Fruit fly (Drosophila melanogaster) whole organism, embryonic: ENCODE measurements around the gene Ide.

Source experiments
- B-H1 ChIP-seq: fragments of 200-800 bp; sonication (Bioruptor generic); IDR thresholded peaks from 3 replicates; pipeline ENCODE4 v1.3.6; 2022; ENCODE audit warnings: missing biosample characterization, missing genetic modification characterization
- C15 ChIP-seq: fragments of 200-800 bp; sonication (Bioruptor generic); IDR thresholded peaks from 3 replicates; pipeline ENCODE4 v1.3.6; 2022; ENCODE audit warnings: missing biosample characterization, missing genetic modification characterization
- CG12104 ChIP-seq: fragments of 200-800 bp; sonication (Bioruptor generic); optimal IDR thresholded peaks from 3 replicates; lab custom pipeline; 2016; ENCODE audit warnings: missing biosample characterization, missing genetic modification characterization
- CG12299 ChIP-seq: fragments of 200-800 bp; sonication (Bioruptor generic); optimal IDR thresholded peaks from 2 replicates; lab custom pipeline; 2018; ENCODE audit warnings: missing biosample characterization, mild to moderate bottlenecking, missing genetic modification characterization
- CG1233 ChIP-seq: fragments of 200-800 bp; sonication (Bioruptor generic); optimal IDR thresholded peaks from 4 replicates; lab custom pipeline; 2018; ENCODE audit warnings: missing biosample characterization, mild to moderate bottlenecking, missing genetic modification characterization
- CG12659 ChIP-seq: fragments of 200-800 bp; sonication (Bioruptor generic); optimal IDR thresholded peaks from 3 replicates; lab custom pipeline; 2017; ENCODE audit warnings: mild to moderate bottlenecking, missing biosample characterization, missing genetic modification reagents, missing genetic modification characterization
- CG12769 ChIP-seq: fragments of 200-800 bp; sonication (Bioruptor generic); optimal IDR thresholded peaks from 2 replicates; lab custom pipeline; 2019; ENCODE audit warnings: missing biosample characterization, mild to moderate bottlenecking, missing genetic modification characterization, moderate library complexity
- CG13287 ChIP-seq: fragments of 200-800 bp; sonication (Bioruptor generic); IDR thresholded peaks from 2 replicates; pipeline ENCODE4 v1.3.6; 2022; ENCODE audit warnings: missing biosample characterization, missing genetic modification characterization; ENCODE audit not compliant: partially characterized antibody
- CG13775 ChIP-seq: fragments of 200-800 bp; sonication (Bioruptor generic); optimal IDR thresholded peaks from 3 replicates; lab custom pipeline; 2017; ENCODE audit warnings: missing biosample characterization, mild to moderate bottlenecking, missing genetic modification characterization
- CG13894 ChIP-seq: fragments of 200-800 bp; sonication (Bioruptor generic); optimal IDR thresholded peaks from 3 replicates; lab custom pipeline; 2018; ENCODE audit warnings: missing biosample characterization, mild to moderate bottlenecking, missing genetic modification characterization, moderate library complexity
- CG15269 ChIP-seq: fragments of 200-800 bp; sonication (Bioruptor generic); optimal IDR thresholded peaks from 2 replicates; lab custom pipeline; 2018; ENCODE audit warnings: missing biosample characterization, mild to moderate bottlenecking, missing genetic modification characterization, moderate library complexity
- CG17612 ChIP-seq: fragments of 200-800 bp; sonication (Bioruptor generic); IDR thresholded peaks from 2 replicates; pipeline ENCODE4 v1.3.6; 2022; ENCODE audit warnings: missing biosample characterization, missing genetic modification characterization
- CG17912 ChIP-seq: fragments of 200-800 bp; sonication (Bioruptor generic); optimal IDR thresholded peaks from 2 replicates; lab custom pipeline; 2018; ENCODE audit warnings: missing biosample characterization, mild to moderate bottlenecking, missing genetic modification characterization
- CG1792 ChIP-seq: fragments of 200-800 bp; sonication (Bioruptor generic); optimal IDR thresholded peaks from 2 replicates; lab custom pipeline; 2016; ENCODE audit warnings: missing biosample characterization, missing genetic modification characterization
- CG18262 ChIP-seq: fragments of 200-800 bp; optimal IDR thresholded peaks from 3 replicates; lab custom pipeline; 2019; ENCODE audit warnings: missing biosample characterization, mild to moderate bottlenecking, missing genetic modification characterization, moderate library complexity
- CG2678 ChIP-seq: fragments of 200-800 bp; sonication (Bioruptor generic); optimal IDR thresholded peaks from 3 replicates; lab custom pipeline; 2019; ENCODE audit warnings: missing biosample characterization, mild to moderate bottlenecking, missing genetic modification characterization, moderate library complexity
- CG30403 ChIP-seq: fragments of 200-800 bp; sonication (Bioruptor generic); optimal IDR thresholded peaks from 3 replicates; lab custom pipeline; 2016; ENCODE audit warnings: missing biosample characterization, missing genetic modification characterization
- CG31224 ChIP-seq: fragments of 200-800 bp; sonication (Bioruptor generic); IDR thresholded peaks from 2 replicates; pipeline ENCODE4 v1.3.6; 2022; ENCODE audit warnings: missing biosample characterization, missing genetic modification characterization
- CG31365 ChIP-seq: fragments of 200-800 bp; sonication (Bioruptor generic); optimal IDR thresholded peaks from 2 replicates; lab custom pipeline; 2018; ENCODE audit warnings: missing biosample characterization, mild to moderate bottlenecking, missing genetic modification characterization
- CG32772 ChIP-seq: fragments of 200-800 bp; sonication (Bioruptor generic); IDR thresholded peaks from 2 replicates; pipeline ENCODE4 v1.3.6; 2022; ENCODE audit warnings: missing biosample characterization, missing genetic modification characterization
- CG34376 ChIP-seq: fragments of 200-800 bp; sonication (Bioruptor generic); optimal IDR thresholded peaks from 2 replicates; lab custom pipeline; 2018; ENCODE audit warnings: missing biosample characterization, mild to moderate bottlenecking, missing genetic modification characterization
- CG8281 ChIP-seq: fragments of 200-800 bp; sonication (Bioruptor generic); optimal IDR thresholded peaks from 2 replicates; lab custom pipeline; 2018; ENCODE audit warnings: missing biosample characterization, mild to moderate bottlenecking, missing genetic modification characterization, moderate library complexity
- CG8944 ChIP-seq: fragments of 200-800 bp; sonication (Bioruptor generic); optimal IDR thresholded peaks from 3 replicates; lab custom pipeline; 2016; ENCODE audit warnings: missing biosample characterization, missing genetic modification characterization
- Dbx ChIP-seq: fragments of 200-800 bp; sonication (Bioruptor generic); IDR thresholded peaks from 3 replicates; pipeline ENCODE4 v1.3.6; 2022; ENCODE audit warnings: missing biosample characterization, missing genetic modification characterization
- Dek ChIP-seq: fragments of 200-800 bp; sonication (Bioruptor generic); optimal IDR thresholded peaks from 3 replicates; lab custom pipeline; 2019; ENCODE audit warnings: missing biosample characterization, mild to moderate bottlenecking, missing genetic modification characterization, moderate library complexity
- Eip74EF ChIP-seq, 2 experiments: fragments of 200-800 bp in 1 of 2; fragments of >200 bp in 1 of 2; sonication (Bioruptor generic) in 1 of 2; optimal IDR thresholded peaks; 2 replicates each; lab custom pipeline; 2017 to 2019; ENCODE audit warnings: missing biosample characterization in 2 of 2, missing genetic modification characterization in 2 of 2, mild to moderate bottlenecking in 1 of 2, moderate library complexity in 1 of 2
- Fer1 ChIP-seq: fragments of 200-800 bp; sonication (Bioruptor generic); optimal IDR thresholded peaks from 2 replicates; lab custom pipeline; 2017; ENCODE audit warnings: missing biosample characterization, mild to moderate bottlenecking, missing genetic modification characterization
- Fer3 ChIP-seq: fragments of 200-800 bp; sonication (Bioruptor generic); optimal IDR thresholded peaks from 2 replicates; lab custom pipeline; 2018; ENCODE audit warnings: missing biosample characterization, mild to moderate bottlenecking, missing genetic modification characterization, moderate library complexity
- H15 ChIP-seq: fragments of 200-800 bp; sonication (Bioruptor generic); IDR thresholded peaks from 3 replicates; pipeline ENCODE4 v1.3.6; 2022; ENCODE audit warnings: missing biosample characterization, missing genetic modification characterization
- Hr51 ChIP-seq, 2 experiments: fragments of 200-800 bp; sonication (Bioruptor generic); optimal IDR thresholded peaks; 2 replicates in 1 of 2; 3 replicates in 1 of 2; lab custom pipeline; 2016 to 2018; ENCODE audit warnings: missing biosample characterization in 2 of 2, missing genetic modification characterization in 2 of 2, mild to moderate bottlenecking in 1 of 2, moderate library complexity in 1 of 2
- NC2β ChIP-seq: fragments of 200-800 bp; sonication (Bioruptor generic); optimal IDR thresholded peaks from 2 replicates; lab custom pipeline; 2016; ENCODE audit warnings: missing biosample characterization, missing genetic modification characterization
- NfI ChIP-seq: fragments of 200-800 bp; sonication (Bioruptor generic); optimal IDR thresholded peaks from 3 replicates; lab custom pipeline; 2018; ENCODE audit warnings: missing biosample characterization, mild to moderate bottlenecking, missing genetic modification characterization, moderate library complexity
- amos ChIP-seq: fragments of 200-800 bp; sonication (Bioruptor generic); IDR thresholded peaks from 2 replicates; pipeline ENCODE4 v1.3.6; 2022; ENCODE audit warnings: missing biosample characterization, missing genetic modification characterization; ENCODE audit not compliant: partially characterized antibody
- cad ChIP-seq: fragments of >200 bp; optimal IDR thresholded peaks from 2 replicates; lab custom pipeline; 2017; ENCODE audit warnings: missing biosample characterization, missing genetic modification characterization
- cwo ChIP-seq: fragments of 200-800 bp; sonication (Bioruptor generic); optimal IDR thresholded peaks from 3 replicates; lab custom pipeline; 2017; ENCODE audit warnings: missing biosample characterization, missing genetic modification characterization, mild to moderate bottlenecking, moderate library complexity, missing genetic modification reagents
- gem ChIP-seq: fragments of 200-800 bp; sonication (Bioruptor generic); optimal IDR thresholded peaks from 2 replicates; lab custom pipeline; 2019; ENCODE audit warnings: missing biosample characterization, mild to moderate bottlenecking, missing genetic modification characterization, moderate library complexity
- knrl ChIP-seq: fragments of 200-800 bp; sonication (Bioruptor generic); IDR thresholded peaks from 3 replicates; pipeline ENCODE4 v1.3.6; 2022; ENCODE audit warnings: missing biosample characterization, missing genetic modification characterization; ENCODE audit not compliant: partially characterized antibody
- lov ChIP-seq, 2 experiments: fragments of 200-800 bp in 1 of 2; fragments of >200 bp in 1 of 2; sonication (Bioruptor generic) in 1 of 2; IDR thresholded peaks in 1 of 2; optimal IDR thresholded peaks in 1 of 2; 2 replicates in 1 of 2; 3 replicates in 1 of 2; pipeline versions ENCODE4 v1.3.6 to Lab custom; 2017 to 2022; ENCODE audit warnings: missing biosample characterization in 1 of 2, missing genetic modification characterization in 1 of 2
- psq ChIP-seq: fragments of 200-800 bp; sonication (Bioruptor generic); optimal IDR thresholded peaks from 2 replicates; lab custom pipeline; 2017; ENCODE audit warnings: missing biosample characterization, missing genetic modification characterization
- run ChIP-seq: fragments of 200-800 bp; sonication (Bioruptor generic); optimal IDR thresholded peaks from 3 replicates; lab custom pipeline; 2018; ENCODE audit warnings: missing biosample characterization, mild to moderate bottlenecking, missing genetic modification characterization
- sd ChIP-seq: fragments of 200-800 bp; sonication (Bioruptor generic); optimal IDR thresholded peaks from 3 replicates; lab custom pipeline; 2018; ENCODE audit warnings: missing biosample characterization, mild to moderate bottlenecking, missing genetic modification characterization, moderate library complexity
- sens-2 ChIP-seq: fragments of 200-800 bp; sonication (Bioruptor generic); IDR thresholded peaks from 2 replicates; pipeline ENCODE4 v1.3.6; 2022; ENCODE audit warnings: missing biosample characterization, missing genetic modification characterization
- seq ChIP-seq: fragments of 200-800 bp; sonication (Bioruptor generic); IDR thresholded peaks from 2 replicates; pipeline ENCODE4 v1.3.6; 2022; ENCODE audit warnings: missing biosample characterization, missing genetic modification characterization
- tgo ChIP-seq: fragments of 200-800 bp; sonication (Bioruptor generic); IDR thresholded peaks from 3 replicates; pipeline ENCODE4 v1.3.6; 2022; ENCODE audit warnings: missing biosample characterization, missing genetic modification characterization
- tin ChIP-seq: fragments of 200-800 bp; sonication (Bioruptor generic); optimal IDR thresholded peaks from 3 replicates; lab custom pipeline; 2016; ENCODE audit warnings: missing biosample characterization, missing genetic modification characterization
- vnd ChIP-seq: fragments of 200-800 bp; sonication (Bioruptor generic); IDR thresholded peaks from 3 replicates; pipeline ENCODE4 v1.3.6; 2022; ENCODE audit warnings: missing biosample characterization, missing genetic modification characterization; ENCODE audit not compliant: partially characterized antibody
- wor ChIP-seq: fragments of 200-800 bp; sonication (Bioruptor generic); IDR thresholded peaks from 2 replicates; pipeline ENCODE4 v1.3.6; 2022; ENCODE audit warnings: missing biosample characterization, missing genetic modification characterization

Gene Ide

DNA sequence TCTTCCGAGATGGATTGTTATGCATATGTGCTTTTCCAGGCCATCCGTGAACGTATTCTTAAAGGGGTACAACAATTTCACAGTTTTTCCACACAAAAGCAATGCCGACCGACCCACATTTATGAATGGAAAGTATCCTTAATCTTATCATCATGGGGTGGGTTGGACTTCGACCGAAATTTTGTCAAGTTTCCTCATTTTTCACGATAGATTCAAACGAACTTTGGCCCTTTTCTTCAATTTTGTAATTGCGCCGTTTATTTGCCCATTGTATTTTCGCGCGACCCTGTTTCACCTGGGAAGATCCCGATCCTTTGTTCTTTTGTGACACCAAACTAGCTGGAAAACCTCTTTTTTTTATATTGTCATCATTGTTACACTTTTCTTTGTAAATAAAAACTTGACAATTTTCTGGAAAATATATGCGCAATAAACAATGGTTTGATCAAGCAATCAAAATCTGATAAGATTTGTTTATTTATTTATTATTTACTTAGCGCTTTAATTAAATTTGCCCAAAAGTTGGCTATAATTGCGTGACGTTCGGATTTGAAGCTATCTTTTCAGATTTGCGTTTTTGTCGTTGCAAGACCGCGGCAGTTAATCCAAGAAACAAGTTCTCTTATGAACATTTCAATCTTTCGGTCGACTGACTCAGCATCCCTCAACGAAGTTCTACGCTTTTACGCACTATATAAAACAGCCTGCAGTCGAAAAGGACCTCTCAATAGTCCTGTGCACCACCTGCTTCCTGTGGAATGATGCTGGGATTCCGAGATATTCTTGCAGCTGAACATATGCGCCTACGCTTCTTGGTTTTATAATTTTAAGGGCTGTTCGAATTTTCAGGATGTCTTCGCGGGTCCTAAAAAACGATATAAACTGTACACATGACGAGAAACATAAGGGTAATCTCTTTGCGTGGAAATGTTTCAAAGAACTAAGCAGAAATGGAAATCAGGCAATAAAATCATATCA, 30.6 kb upstream of the Ide start (continued):
- peak; percentile 7; the same call in 1 of the 2 replicates for TF ChIP-seq CG13287 (GFP tag; lab: Robert Waterston, UW)
- peak; percentile 15 for TF ChIP-seq Dek (tag; lab: Kevin White, UChicago)
- TF ChIP-seq wor = no peak
- no peak for TF ChIP-seq knrl
- peak; percentile 9 for TF ChIP-seq CG12659 (GFP tag; lab: Kevin White, UChicago)
- no peak for TF ChIP-seq CG1792
- peak in 1 of 2 experiments; percentile 26 for TF ChIP-seq Eip74EF (GFP tag; optimal IDR thresholded peaks at IDR 0.05; lab: Kevin White, UChicago)
- TF ChIP-seq CG8281 = peak; percentile 68
- TF ChIP-seq CG1233 = no peak
- TF ChIP-seq Dbx = no peak
- TF ChIP-seq CG17612 (GFP tag; lab: Robert Waterston, UW) = no peak
- TF ChIP-seq CG15269 (tag; lab: Kevin White, UChicago) = peak; percentile 25
- no peak for TF ChIP-seq CG18262 (tag; lab: Kevin White, UChicago)
- TF ChIP-seq CG17912 (GFP tag; lab: Kevin White, UChicago) = peak; percentile 19
- TF ChIP-seq NfI = peak; percentile 44
- TF ChIP-seq lov (optimal IDR thresholded peaks at IDR 0.05; lab: Kevin White, UChicago) = no peak
- no peak for TF ChIP-seq lov (GFP tag; IDR thresholded peaks at IDR 0.05; lab: Robert Waterston, UW)
- TF ChIP-seq Hr51 (GFP tag; optimal IDR thresholded peaks at IDR 0.05; lab: Kevin White, UChicago) = peak in 1 of 2 experiments; percentile 8
- peak; percentile 30 for TF ChIP-seq gem (tag; lab: Kevin White, UChicago)
- no peak for TF ChIP-seq CG31224
- peak; percentile 34 for TF ChIP-seq CG12299
- no peak for TF ChIP-seq tin (GFP tag; lab: Kevin White, UChicago)
- TF ChIP-seq B-H1 (GFP tag; lab: Robert Waterston, UW) = no peak
- no peak for TF ChIP-seq seq (GFP tag; lab: Robert Waterston, UW)
- no peak for TF ChIP-seq CG13894 (tag; lab: Kevin White, UChicago)
- TF ChIP-seq CG2678 = peak; percentile 49
- TF ChIP-seq sd (tag; lab: Kevin White, UChicago) = no peak
- no peak for TF ChIP-seq CG8944 (GFP tag; lab: Kevin White, UChicago)
- TF ChIP-seq run (tag; lab: Kevin White, UChicago) = peak; percentile 12
- no peak for TF ChIP-seq NC2β
- TF ChIP-seq amos (GFP tag; lab: Robert Waterston, UW) = no peak
- TF ChIP-seq CG34376 (GFP tag; lab: Kevin White, UChicago) = no peak
- TF ChIP-seq tgo (GFP tag; lab: Robert Waterston, UW) = no peak
- peak; percentile 3 for TF ChIP-seq CG12769 (tag; lab: Kevin White, UChicago)
- no peak for TF ChIP-seq psq (GFP tag; lab: Kevin White, UChicago)
- TF ChIP-seq H15 = no peak
- TF ChIP-seq CG13775 (GFP tag; lab: Kevin White, UChicago) = no peak
- TF ChIP-seq CG12104 (GFP tag; lab: Kevin White, UChicago) = peak; percentile 9
- TF ChIP-seq CG32772 = no peak
- TF ChIP-seq sens-2 (GFP tag; lab: Robert Waterston, UW) = no peak
- no peak for TF ChIP-seq CG31365
- no peak for TF ChIP-seq vnd (GFP tag; lab: Robert Waterston, UW)
- TF ChIP-seq Fer1 (GFP tag; lab: Kevin White, UChicago) = peak; percentile 71
- TF ChIP-seq C15 (GFP tag; lab: Robert Waterston, UW) = no peak
- TF ChIP-seq Fer3 (tag; lab: Kevin White, UChicago) = peak; percentile 24
- no peak for TF ChIP-seq CG30403
- no peak for TF ChIP-seq cad (GFP tag; lab: Kevin White, UChicago)
- TF ChIP-seq cwo (GFP tag; lab: Kevin White, UChicago) = no peak
